Fruit fly (Drosophila melanogaster) whole organism, embryonic: ENCODE results near the gene Gr22c.

ENCODE experiments used
- Atf6 ChIP-seq: fragments of 200-800 bp; sonication (Bioruptor generic); IDR thresholded peaks from 2 replicates; pipeline ENCODE4 v1.3.6; 2022; ENCODE audit warnings: missing biosample characterization, missing genetic modification characterization
- Bgb ChIP-seq: fragments of 200-800 bp; sonication (Bioruptor generic); IDR thresholded peaks from 2 replicates; pipeline ENCODE4 v1.3.6; 2022; ENCODE audit warnings: missing biosample characterization, missing genetic modification characterization; ENCODE audit not compliant: partially characterized antibody
- CG11398 ChIP-seq: fragments of 200-800 bp; sonication (Bioruptor generic); optimal IDR thresholded peaks from 2 replicates; lab custom pipeline; 2016; ENCODE audit warnings: missing biosample characterization, missing genetic modification characterization
- CG11695 ChIP-seq: fragments of 200-800 bp; sonication (Bioruptor generic); IDR thresholded peaks from 3 replicates; pipeline ENCODE4 v1.3.6; 2022; ENCODE audit warnings: missing biosample characterization, missing genetic modification characterization
- CG11696 ChIP-seq: fragments of 200-800 bp; sonication (Bioruptor generic); IDR thresholded peaks from 2 replicates; pipeline ENCODE4 v1.3.6; 2022; ENCODE audit warnings: missing biosample characterization, missing genetic modification characterization
- CG11723 ChIP-seq: fragments of 200-800 bp; sonication (Bioruptor generic); optimal IDR thresholded peaks from 2 replicates; lab custom pipeline; 2017; ENCODE audit warnings: missing biosample characterization, mild to moderate bottlenecking, missing genetic modification characterization
- CG12071 ChIP-seq: fragments of 200-800 bp; sonication (Bioruptor generic); optimal IDR thresholded peaks from 3 replicates; lab custom pipeline; 2018; ENCODE audit warnings: missing biosample characterization, mild to moderate bottlenecking, missing genetic modification characterization
- CG12219 ChIP-seq: fragments of 200-800 bp; sonication (Bioruptor generic); optimal IDR thresholded peaks from 3 replicates; lab custom pipeline; 2018; ENCODE audit warnings: missing biosample characterization, mild to moderate bottlenecking, missing genetic modification characterization
- CG12744 ChIP-seq: fragments of 200-800 bp; sonication (Bioruptor generic); optimal IDR thresholded peaks from 2 replicates; lab custom pipeline; 2016; ENCODE audit warnings: missing biosample characterization, missing genetic modification characterization
- CG13624 ChIP-seq: fragments of 200-800 bp; sonication (Bioruptor generic); optimal IDR thresholded peaks from 2 replicates; lab custom pipeline; 2016; ENCODE audit warnings: missing biosample characterization, missing genetic modification characterization
- CG13894 ChIP-seq: fragments of 200-800 bp; sonication (Bioruptor generic); optimal IDR thresholded peaks from 3 replicates; lab custom pipeline; 2018; ENCODE audit warnings: missing biosample characterization, mild to moderate bottlenecking, missing genetic modification characterization, moderate library complexity
- CG15269 ChIP-seq: fragments of 200-800 bp; sonication (Bioruptor generic); optimal IDR thresholded peaks from 2 replicates; lab custom pipeline; 2018; ENCODE audit warnings: missing biosample characterization, mild to moderate bottlenecking, missing genetic modification characterization, moderate library complexity
- CG15601 ChIP-seq: fragments of 200-800 bp; sonication (Bioruptor generic); optimal IDR thresholded peaks from 3 replicates; lab custom pipeline; 2019; ENCODE audit warnings: missing biosample characterization, mild to moderate bottlenecking, missing genetic modification characterization, moderate library complexity
- CG16779 ChIP-seq: fragments of 200-800 bp; sonication (Bioruptor generic); IDR thresholded peaks from 2 replicates; pipeline ENCODE4 v1.3.6; 2022; ENCODE audit warnings: missing biosample characterization, missing genetic modification characterization
- CG17359 ChIP-seq: fragments of 200-800 bp; sonication (Bioruptor generic); optimal IDR thresholded peaks from 3 replicates; lab custom pipeline; 2018; ENCODE audit warnings: missing biosample characterization, mild to moderate bottlenecking, missing genetic modification characterization, moderate library complexity
- CG17361 ChIP-seq: fragments of 200-800 bp; sonication (Bioruptor generic); IDR thresholded peaks from 3 replicates; pipeline ENCODE4 v1.3.6; 2022; ENCODE audit warnings: missing biosample characterization, missing genetic modification characterization
- CG2712 ChIP-seq: fragments of 200-800 bp; optimal IDR thresholded peaks from 3 replicates; lab custom pipeline; 2019; ENCODE audit warnings: missing biosample characterization, mild to moderate bottlenecking, missing genetic modification characterization, moderate library complexity
- CG30431 ChIP-seq: fragments of 200-800 bp; sonication (Bioruptor generic); optimal IDR thresholded peaks from 2 replicates; lab custom pipeline; 2017; ENCODE audit warnings: missing biosample characterization, missing genetic modification characterization
- CG4424 ChIP-seq: fragments of 200-800 bp; sonication (Bioruptor generic); optimal IDR thresholded peaks from 3 replicates; lab custom pipeline; 2016; ENCODE audit warnings: missing biosample characterization, missing genetic modification characterization
- CG4707 ChIP-seq: fragments of 200-800 bp; sonication (Bioruptor generic); optimal IDR thresholded peaks from 2 replicates; lab custom pipeline; 2018; ENCODE audit warnings: missing biosample characterization, mild to moderate bottlenecking, missing genetic modification characterization, moderate library complexity
- CG7372 ChIP-seq: fragments of 200-800 bp; sonication (Bioruptor generic); IDR thresholded peaks from 2 replicates; pipeline ENCODE4 v1.3.6; 2022; ENCODE audit warnings: missing biosample characterization, missing genetic modification characterization
- CG9609 ChIP-seq: fragments of 200-800 bp; sonication (Bioruptor generic); optimal IDR thresholded peaks from 3 replicates; lab custom pipeline; 2016; ENCODE audit warnings: missing biosample characterization, missing genetic modification characterization
- Dbx ChIP-seq: fragments of 200-800 bp; sonication (Bioruptor generic); IDR thresholded peaks from 3 replicates; pipeline ENCODE4 v1.3.6; 2022; ENCODE audit warnings: missing biosample characterization, missing genetic modification characterization
- Ets97D ChIP-seq: fragments of 200-800 bp; sonication (Bioruptor generic); optimal IDR thresholded peaks from 3 replicates; lab custom pipeline; 2016; ENCODE audit warnings: missing biosample characterization, missing genetic modification characterization
- Fer3 ChIP-seq: fragments of 200-800 bp; sonication (Bioruptor generic); optimal IDR thresholded peaks from 2 replicates; lab custom pipeline; 2018; ENCODE audit warnings: missing biosample characterization, mild to moderate bottlenecking, missing genetic modification characterization, moderate library complexity
- Hmr ChIP-seq: fragments of 200-800 bp; sonication (Bioruptor generic); optimal IDR thresholded peaks from 3 replicates; lab custom pipeline; 2017; ENCODE audit warnings: mild to moderate bottlenecking, missing biosample characterization, missing genetic modification reagents, missing genetic modification characterization
- Kr ChIP-seq: fragments of 200-800 bp; sonication (Bioruptor generic); optimal IDR thresholded peaks from 2 replicates; lab custom pipeline; 2017; ENCODE audit warnings: missing biosample characterization, mild to moderate bottlenecking, missing genetic modification characterization
- Mad ChIP-seq: fragments of 200-800 bp; sonication (Bioruptor generic); optimal IDR thresholded peaks from 2 replicates; lab custom pipeline; 2016; ENCODE audit warnings: missing biosample characterization, missing genetic modification characterization
- Neu2 ChIP-seq: fragments of 200-800 bp; sonication (Bioruptor generic); optimal IDR thresholded peaks from 3 replicates; lab custom pipeline; 2016; ENCODE audit warnings: missing biosample characterization, missing genetic modification characterization, borderline replicate concordance
- Opbp ChIP-seq: fragments of 200-800 bp; sonication (Bioruptor generic); IDR thresholded peaks from 3 replicates; pipeline ENCODE4 v1.3.6; 2022; ENCODE audit warnings: missing biosample characterization, missing genetic modification characterization; ENCODE audit not compliant: partially characterized antibody
- Xbp1 ChIP-seq: fragments of 200-800 bp; sonication (Bioruptor generic); optimal IDR thresholded peaks from 3 replicates; lab custom pipeline; 2016; ENCODE audit warnings: missing biosample characterization, mild to moderate bottlenecking, missing genetic modification characterization
- YL-1 ChIP-seq: fragments of 200-800 bp; sonication (Bioruptor generic); optimal IDR thresholded peaks from 3 replicates; lab custom pipeline; 2017; ENCODE audit warnings: missing biosample characterization, mild to moderate bottlenecking, missing genetic modification characterization
- ap ChIP-seq: fragments of 200-800 bp; sonication (Bioruptor generic); IDR thresholded peaks from 2 replicates; pipeline ENCODE4 v1.3.6; 2022; ENCODE audit warnings: missing biosample characterization, missing genetic modification characterization
- dati ChIP-seq: fragments of 200-800 bp; sonication (Bioruptor generic); IDR thresholded peaks from 2 replicates; pipeline ENCODE4 v1.3.6; 2022; ENCODE audit warnings: missing biosample characterization, missing genetic modification characterization
- eve ChIP-seq, 2 experiments: fragments of >200 bp; optimal IDR thresholded peaks; 2 replicates each; lab custom pipeline; 2017; ENCODE audit warnings: missing biosample characterization in 2 of 2, missing genetic modification characterization in 2 of 2
- eyg ChIP-seq: fragments of 200-800 bp; sonication (Bioruptor generic); optimal IDR thresholded peaks from 3 replicates; lab custom pipeline; 2016; ENCODE audit warnings: missing biosample characterization, missing genetic modification characterization
- grau ChIP-seq: fragments of 200-800 bp; optimal IDR thresholded peaks from 3 replicates; lab custom pipeline; 2019; ENCODE audit warnings: missing biosample characterization, mild to moderate bottlenecking, missing genetic modification characterization, moderate library complexity
- grn ChIP-seq: fragments of 200-800 bp; sonication (Bioruptor generic); optimal IDR thresholded peaks from 3 replicates; lab custom pipeline; 2017; ENCODE audit warnings: missing biosample characterization, missing genetic modification characterization
- gro ChIP-seq: fragments of 200-800 bp; sonication (Bioruptor generic); optimal IDR thresholded peaks from 2 replicates; lab custom pipeline; 2016; ENCODE audit warnings: missing biosample characterization, missing genetic modification characterization
- kah ChIP-seq: fragments of 200-800 bp; sonication (Bioruptor generic); optimal IDR thresholded peaks from 2 replicates; lab custom pipeline; 2018; ENCODE audit warnings: missing biosample characterization, mild to moderate bottlenecking, missing genetic modification characterization
- lmd ChIP-seq: fragments of 200-800 bp; sonication (Bioruptor generic); IDR thresholded peaks from 2 replicates; pipeline ENCODE4 v1.3.6; 2022; ENCODE audit warnings: missing biosample characterization, missing genetic modification characterization
- oc ChIP-seq: fragments of 200-800 bp; sonication (Bioruptor generic); optimal IDR thresholded peaks from 2 replicates; lab custom pipeline; 2018; ENCODE audit warnings: missing biosample characterization, mild to moderate bottlenecking, missing genetic modification characterization, moderate library complexity
- otp ChIP-seq: fragments of 200-800 bp; sonication (Bioruptor generic); IDR thresholded peaks from 3 replicates; pipeline ENCODE4, ENCODE4 v1.3.6; 2022; ENCODE audit warnings: missing biosample characterization, missing genetic modification characterization
- phol ChIP-seq: fragments of 200-800 bp; sonication (Bioruptor generic); optimal IDR thresholded peaks from 3 replicates; lab custom pipeline; 2018; ENCODE audit warnings: missing biosample characterization, mild to moderate bottlenecking, missing genetic modification characterization, moderate library complexity
- so ChIP-seq: fragments of 200-800 bp; sonication (Bioruptor generic); IDR thresholded peaks from 3 replicates; pipeline ENCODE4 v1.3.6; 2022; ENCODE audit warnings: missing biosample characterization, missing genetic modification characterization
- trh ChIP-seq: fragments of 200-800 bp; sonication (Bioruptor generic); optimal IDR thresholded peaks from 2 replicates; lab custom pipeline; 2016; ENCODE audit warnings: missing biosample characterization, missing genetic modification characterization
- tup ChIP-seq: fragments of 200-800 bp; sonication (Bioruptor generic); optimal IDR thresholded peaks from 2 replicates; lab custom pipeline; 2016; ENCODE audit warnings: missing biosample characterization, mild to moderate bottlenecking, missing genetic modification characterization, moderate library complexity
- vvl ChIP-seq: fragments of 200-800 bp; sonication (Bioruptor generic); IDR thresholded peaks from 2 replicates; pipeline ENCODE4 v1.3.6; 2022; ENCODE audit warnings: missing biosample characterization, missing genetic modification characterization
- wdn ChIP-seq: fragments of 200-800 bp; sonication (Bioruptor generic); IDR thresholded peaks from 2 replicates; pipeline ENCODE4 v1.3.6; 2022; ENCODE audit warnings: missing biosample characterization, missing genetic modification characterization
- zfh1 ChIP-seq: fragments of 200-800 bp; sonication (Bioruptor generic); IDR thresholded peaks from 3 replicates; pipeline ENCODE4 v1.3.6; 2022; ENCODE audit warnings: missing biosample characterization, missing genetic modification characterization

Gr22c gene

dm6 chr2L:1837717-1838368 lies 46.2 kb upstream of the Gr22c start (continued):
- TF ChIP-seq CG12219: peak; percentile 8
- TF ChIP-seq Bgb: no peak
- TF ChIP-seq trh: no peak
- TF ChIP-seq CG4707: no peak
- TF ChIP-seq eyg (GFP tag; lab: Kevin White, UChicago): no peak
- 0 out of 2 replicates have a peak, but pooled peaks have one; percentile 29 for TF ChIP-seq CG11696 (GFP tag; lab: Robert Waterston, UW)
- no peak for TF ChIP-seq kah (GFP tag; lab: Kevin White, UChicago)
- no peak for TF ChIP-seq gro (GFP tag; lab: Kevin White, UChicago)
- TF ChIP-seq CG13894: no peak
- peak; percentile 7 for TF ChIP-seq CG12071 (GFP tag; lab: Kevin White, UChicago)
- TF ChIP-seq CG15601 (tag; lab: Kevin White, UChicago): no peak
- peak; percentile 7 for TF ChIP-seq phol
- peak; percentile 44; the same call in 1 of the 2 replicates for TF ChIP-seq Atf6 (GFP tag; lab: Robert Waterston, UW)
- no peak for TF ChIP-seq CG4424 (GFP tag; lab: Kevin White, UChicago)
- no peak for TF ChIP-seq YL-1 (GFP tag; lab: Kevin White, UChicago)
- peak; percentile 22 for TF ChIP-seq Fer3 (tag; lab: Kevin White, UChicago)
- TF ChIP-seq CG11398 (GFP tag; lab: Kevin White, UChicago): no peak
- no peak for TF ChIP-seq CG11695
- TF ChIP-seq CG9609: no peak
- peak; percentile 56; the same call in 2 of the 3 replicates for TF ChIP-seq Dbx (GFP tag; lab: Robert Waterston, UW)
- TF ChIP-seq CG17359 (tag; lab: Kevin White, UChicago): peak; percentile 38
- no peak for TF ChIP-seq CG17361
- peak; percentile 8 for TF ChIP-seq tup
- TF ChIP-seq CG12744 (GFP tag; lab: Kevin White, UChicago): no peak
- peak; percentile 60 for TF ChIP-seq lmd
- no peak for TF ChIP-seq CG2712 (tag; lab: Kevin White, UChicago)
- TF ChIP-seq CG16779 (GFP tag; lab: Robert Waterston, UW): no peak
- TF ChIP-seq Neu2: no peak
- TF ChIP-seq dati: 0 out of 2 replicates have a peak, but pooled peaks have one; percentile 4
- TF ChIP-seq Xbp1: peak; percentile 17
- TF ChIP-seq ap: no peak
- TF ChIP-seq Hmr (GFP tag; lab: Kevin White, UChicago): peak; percentile 71
- TF ChIP-seq oc (tag; lab: Kevin White, UChicago): no peak
- TF ChIP-seq so (GFP tag; lab: Robert Waterston, UW): 0 out of 3 replicates have a peak, but pooled peaks have one; percentile 42
- TF ChIP-seq Ets97D (GFP tag; lab: Kevin White, UChicago): no peak
- no peak for TF ChIP-seq eve (GFP tag; optimal IDR thresholded peaks at IDR 0.05; lab: Kevin White, UChicago)
- no peak for TF ChIP-seq Opbp (GFP tag; lab: Robert Waterston, UW)
- no peak for TF ChIP-seq otp
- TF ChIP-seq Kr (GFP tag; lab: Kevin White, UChicago): no peak
- TF ChIP-seq vvl (GFP tag; lab: Robert Waterston, UW): peak; percentile 57; the same call in 1 of the 2 replicates
- TF ChIP-seq grn: peak; percentile 10
- TF ChIP-seq zfh1 (GFP tag; lab: Robert Waterston, UW): 0 out of 3 replicates have a peak, but pooled peaks have one; percentile 7
- no peak for TF ChIP-seq Mad
- peak; percentile 47 for TF ChIP-seq grau (tag; lab: Kevin White, UChicago)
- no peak for TF ChIP-seq CG7372 (GFP tag; lab: Robert Waterston, UW)
- TF ChIP-seq wdn (GFP tag; lab: Robert Waterston, UW): 0 out of 2 replicates have a peak, but pooled peaks have one; percentile 28
- no peak for TF ChIP-seq CG13624 (GFP tag; lab: Kevin White, UChicago)
- TF ChIP-seq CG15269 (tag; lab: Kevin White, UChicago): peak; percentile 59
- no peak for TF ChIP-seq CG30431 (GFP tag; lab: Kevin White, UChicago)
- no peak for TF ChIP-seq CG11723 (GFP tag; lab: Kevin White, UChicago)
